Worm (Caenorhabditis elegans) whole organism, L2 larva: ENCODE results near the gene M153.3.

Experiments used
- F13H6.1 ChIP-seq: sonication (generic microtip); optimal IDR thresholded peaks from 2 replicates; lab custom pipeline; 2016; ENCODE audit warnings: missing genetic modification characterization, missing compliant biosample characterization
- ama-1 ChIP-seq: fragments of 150-350 bp; optimal IDR thresholded peaks from 2 replicates; lab custom pipeline; 2018; ENCODE audit warnings: inconsistent platforms
- blmp-1 ChIP-seq: sonication (generic microtip); optimal IDR thresholded peaks from 2 replicates; lab custom pipeline; 2017; ENCODE audit warnings: missing genetic modification characterization, mild to moderate bottlenecking, missing compliant biosample characterization, antibody characterized with exemption, moderate library complexity; ENCODE audit not compliant: insufficient read depth
- egl-27 ChIP-seq: sonication (generic microtip); optimal IDR thresholded peaks from 3 replicates; lab custom pipeline; 2017; ENCODE audit warnings: missing biosample characterization, missing genetic modification reagents, missing genetic modification characterization
- lsy-2 ChIP-seq, 2 experiments: fragments of 150-350 bp in 1 of 2; sonication (generic microtip) in 1 of 2; optimal IDR thresholded peaks; 2 replicates each; lab custom pipeline; 2014 to 2017; ENCODE audit warnings: missing biosample characterization in 2 of 2, missing genetic modification characterization in 2 of 2
- mdl-1 ChIP-seq, 2 experiments: fragments of 150-350 bp in 1 of 2; sonication (generic microtip) in 1 of 2; optimal IDR thresholded peaks; 2 replicates each; lab custom pipeline; 2017; ENCODE audit warnings: missing biosample characterization in 2 of 2, missing genetic modification characterization in 2 of 2
- nhr-10 ChIP-seq: sonication (generic microtip); optimal IDR thresholded peaks from 2 replicates; lab custom pipeline; 2017; ENCODE audit warnings: missing biosample characterization, missing genetic modification characterization
- nhr-12 ChIP-seq: fragments of 150-350 bp; optimal IDR thresholded peaks from 2 replicates; lab custom pipeline; 2014; ENCODE audit warnings: missing biosample characterization, missing genetic modification characterization
- nhr-6 ChIP-seq: fragments of 150-350 bp; optimal IDR thresholded peaks from 2 replicates; lab custom pipeline; 2014; ENCODE audit warnings: missing biosample characterization, missing genetic modification characterization
- snpc-4 ChIP-seq: fragments of 150-350 bp; optimal IDR thresholded peaks from 2 replicates; lab custom pipeline; 2014; ENCODE audit warnings: missing biosample characterization, missing genetic modification characterization
- unc-39 ChIP-seq: fragments of 150-350 bp; optimal IDR thresholded peaks from 2 replicates; lab custom pipeline; 2014; ENCODE audit warnings: missing biosample characterization, missing genetic modification characterization
- unc-62 ChIP-seq: fragments of 150-350 bp; optimal IDR thresholded peaks from 2 replicates; lab custom pipeline; 2014; ENCODE audit warnings: missing biosample characterization, missing genetic modification reagents, missing genetic modification characterization
- ztf-11 ChIP-seq: sonication (generic microtip); optimal IDR thresholded peaks from 2 replicates; lab custom pipeline; 2017; ENCODE audit warnings: missing biosample characterization, missing genetic modification characterization

DNA sequence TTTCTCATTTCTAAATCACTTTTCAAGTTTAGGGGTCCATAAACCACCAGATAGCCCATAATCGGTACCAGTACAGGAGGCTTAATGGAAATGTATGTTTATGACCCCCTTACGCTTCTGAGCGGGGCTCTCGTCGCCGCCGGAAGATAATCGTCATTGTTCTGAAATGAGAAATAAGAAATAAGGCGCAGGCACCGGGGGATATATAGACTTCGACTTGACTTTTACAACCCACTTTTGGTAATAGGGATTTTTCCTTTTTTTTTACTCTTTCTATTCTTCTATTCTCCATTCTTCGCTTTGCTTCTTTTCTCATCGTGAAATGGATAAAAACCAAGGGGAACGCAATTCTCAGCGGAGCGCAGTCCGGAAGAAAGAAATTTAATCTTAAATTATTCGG is 47.5 kb upstream of the M153.3 start:
- TF ChIP-seq nhr-10 (tag; lab: Kevin White, UChicago) (no peak), egl-27 (tag; lab: Kevin White, UChicago) (no peak), snpc-4 (tag; lab: Kevin White, UChicago) (no peak), F13H6.1 (tag; lab: Kevin White, UChicago) (no peak), nhr-6 (tag; lab: Kevin White, UChicago) (no peak), unc-62 (GFP tag; lab: Kevin White, UChicago) (no peak), nhr-12 (tag; lab: Kevin White, UChicago) (no peak), ztf-11 (tag; lab: Kevin White, UChicago) (no peak), blmp-1 (tag; lab: Kevin White, UChicago) (no peak), mdl-1 (tag; optimal IDR thresholded peaks at IDR 0.05; lab: Kevin White, UChicago) (no peak), ama-1 (lab: Kevin White, UChicago) (no peak), unc-39 (tag; lab: Kevin White, UChicago) (no peak), lsy-2 (tag; optimal IDR thresholded peaks at IDR 0.05; lab: Kevin White, UChicago) (no peak)
